Worm (Caenorhabditis elegans): ENCODE measurements around the gene F23F1.6.

Gene F23F1.6

ce11 chrII:19238-19637, 17.9 kb downstream of the F23F1.6 start, which contains the start of gene gmeb-1:
TSS of gene gmeb-1 (plus strand) at chrII:19538.
- no peak for TF ChIP-seq sup-37 (GFP tag; optimal IDR thresholded peaks at IDR 0.05)
- TF ChIP-seq tlp-1 (tag; optimal IDR thresholded peaks at IDR 0.05): no peak
- no peak for TF ChIP-seq efl-1 (optimal IDR thresholded peaks at IDR 0.05)
- no peak for TF ChIP-seq efl-1 (GFP tag; optimal IDR thresholded peaks at IDR 0.05 in 1 of 2)
- no peak for TF ChIP-seq ceh-63 (GFP tag; optimal IDR thresholded peaks at IDR 0.05)
- no peak for TF ChIP-seq unc-130 (tag; optimal IDR thresholded peaks at IDR 0.05)
- TF ChIP-seq lin-14 (GFP tag; optimal IDR thresholded peaks at IDR 0.05): no peak
- no peak for TF ChIP-seq hpl-2 (GFP tag; optimal IDR thresholded peaks at IDR 0.05)
- TF ChIP-seq nhr-77 (tag; optimal IDR thresholded peaks at IDR 0.05): no peak
- no peak for TF ChIP-seq ceh-88 (GFP tag; IDR thresholded peaks at IDR 0.05)
- no peak for TF ChIP-seq ama-1 (optimal IDR thresholded peaks at IDR 0.05)
- TF ChIP-seq fos-1 (tag; optimal IDR thresholded peaks at IDR 0.05): no peak
- no peak for TF ChIP-seq tbx-2 (tag; optimal IDR thresholded peaks at IDR 0.05)
- TF ChIP-seq nhr-90 (tag; optimal IDR thresholded peaks at IDR 0.05; ENCODE audit: poor library complexity): no peak
- no peak for TF ChIP-seq egl-13 (tag; optimal IDR thresholded peaks at IDR 0.05)
- no peak for TF ChIP-seq ztf-4 (tag; optimal IDR thresholded peaks at IDR 0.05)

- TF ChIP-seq dsc-1 (tag; optimal IDR thresholded peaks at IDR 0.05): peak; percentile 54
- TF ChIP-seq lin-13 (GFP tag; optimal IDR thresholded peaks at IDR 0.05): peak; percentile 32
- TF ChIP-seq mep-1 (tag; optimal IDR thresholded peaks at IDR 0.05): peak; percentile 76
- no peak for TF ChIP-seq ceh-90 (tag; optimal IDR thresholded peaks at IDR 0.05)
- no peak for TF ChIP-seq hlh-17 (GFP tag; optimal IDR thresholded peaks at IDR 0.05; ENCODE audit: borderline replicate concordance)
- TF ChIP-seq aly-2 (tag; optimal IDR thresholded peaks at IDR 0.05): no peak
- TF ChIP-seq sptf-1 (tag; optimal IDR thresholded peaks at IDR 0.05): no peak
- TF ChIP-seq elt-2 (tag; optimal IDR thresholded peaks at IDR 0.05): no peak
- peak; percentile 5 for TF ChIP-seq lin-15B (tag; optimal IDR thresholded peaks at IDR 0.05)
- TF ChIP-seq sox-4 (tag; optimal IDR thresholded peaks at IDR 0.05): no peak
- TF ChIP-seq fos-1 (tag; optimal IDR thresholded peaks at IDR 0.05): peak; percentile 17
- TF ChIP-seq nhr-84 (tag; optimal IDR thresholded peaks at IDR 0.05): no peak
- TF ChIP-seq ztf-4 (tag; optimal IDR thresholded peaks at IDR 0.05): no peak
- peak; percentile 71 for TF ChIP-seq nhr-20 (tag; optimal IDR thresholded peaks at IDR 0.05)
- no peak for TF ChIP-seq ceh-63 (GFP tag; optimal IDR thresholded peaks at IDR 0.05)
- peak in 1 of 2 experiments; percentile 41 for TF ChIP-seq ztf-11 (tag; optimal IDR thresholded peaks at IDR 0.05)
- peak; percentile 44 for TF ChIP-seq F16B12.6 (tag; optimal IDR thresholded peaks at IDR 0.05)
- TF ChIP-seq blmp-1 (tag; optimal IDR thresholded peaks at IDR 0.05): peak; percentile 56
- peak; percentile 22 for TF ChIP-seq nhr-77 (tag; optimal IDR thresholded peaks at IDR 0.05)
- TF ChIP-seq elt-3 (tag; optimal IDR thresholded peaks at IDR 0.05): peak in 2 of 6 experiments; percentile 43 to 45
- TF ChIP-seq efl-1 (optimal IDR thresholded peaks at IDR 0.05): peak; percentile 65 to 68
- TF ChIP-seq efl-1 (GFP tag; optimal IDR thresholded peaks at IDR 0.05 in 1 of 2): peak; percentile 56 to 92
- peak in 1 of 2 experiments; percentile 81 for TF ChIP-seq mdl-1 (tag; optimal IDR thresholded peaks at IDR 0.05)
- peak; percentile 64 for TF ChIP-seq rnt-1 (tag; optimal IDR thresholded peaks at IDR 0.05)
- TF ChIP-seq fkh-10 (GFP tag; optimal IDR thresholded peaks at IDR 0.05): peak; percentile 23
- TF ChIP-seq vab-15 (tag; optimal IDR thresholded peaks at IDR 0.05): peak; percentile 30
- TF ChIP-seq dpl-1 (GFP tag; optimal IDR thresholded peaks at IDR 0.05): peak; percentile 48 to 63 (median 53)
- peak; percentile 77 to 80 for TF ChIP-seq lin-35 (GFP tag; optimal IDR thresholded peaks at IDR 0.05)
- TF ChIP-seq ceh-88 (GFP tag; IDR thresholded peaks at IDR 0.05): no peak; the same call in 1 of the 2 replicates
- no peak for TF ChIP-seq nhr-12 (tag; optimal IDR thresholded peaks at IDR 0.05)
- TF ChIP-seq pqm-1 (tag; optimal IDR thresholded peaks at IDR 0.05): no peak
- TF ChIP-seq isw-1 (GFP tag; IDR thresholded peaks at IDR 0.05): peak; percentile 51
- peak; percentile 33; the same call in 1 of the 2 replicates for TF ChIP-seq nhr-19 (GFP tag; conservative IDR thresholded peaks at IDR 0.05)
- peak; percentile 43 for TF ChIP-seq C04F5.9 (tag; optimal IDR thresholded peaks at IDR 0.05)
- peak; percentile 4 for TF ChIP-seq nhr-237 (tag; optimal IDR thresholded peaks at IDR 0.05)
- peak; percentile 30 for TF ChIP-seq snpc-4 (tag; optimal IDR thresholded peaks at IDR 0.05)
- TF ChIP-seq snu-23 (GFP tag; optimal IDR thresholded peaks at IDR 0.05): peak; percentile 83
- TF ChIP-seq skn-1 (tag; optimal IDR thresholded peaks at IDR 0.05): peak; percentile 59
- TF ChIP-seq C16A3.4 (tag; optimal IDR thresholded peaks at IDR 0.05): peak; percentile 52
- no peak for TF ChIP-seq C34B4.2 (tag; optimal IDR thresholded peaks at IDR 0.05)
- TF ChIP-seq ama-1 (optimal IDR thresholded peaks at IDR 0.05): no peak
- TF ChIP-seq lin-14 (GFP tag; optimal IDR thresholded peaks at IDR 0.05): peak; percentile 98
- TF ChIP-seq xbp-1 (tag; optimal IDR thresholded peaks at IDR 0.05): peak; percentile 77
- TF ChIP-seq tbx-2 (tag; optimal IDR thresholded peaks at IDR 0.05): peak; percentile 68
- TF ChIP-seq nhr-76 (tag; optimal IDR thresholded peaks at IDR 0.05): no peak
- no peak for TF ChIP-seq unc-130 (tag; optimal IDR thresholded peaks at IDR 0.05)
These were observed 18.3 kb downstream of the F23F1.6 start for ce11 chrII:18787-19186.
